Fruit fly (Drosophila melanogaster) whole organism, embryonic: ENCODE data around the gene Tctp.
A peak's percentile ranks its signal among the peaks of the same experiment; 100 is the strongest.

Source experiments
- CG11093 ChIP-seq: fragments of 200-800 bp; sonication (Bioruptor generic); IDR thresholded peaks from 3 replicates; pipeline ENCODE4 v1.3.6; 2022; ENCODE audit warnings: missing biosample characterization, missing genetic modification characterization
- CG12219 ChIP-seq: fragments of 200-800 bp; sonication (Bioruptor generic); optimal IDR thresholded peaks from 3 replicates; lab custom pipeline; 2018; ENCODE audit warnings: missing biosample characterization, mild to moderate bottlenecking, missing genetic modification characterization
- CG12744 ChIP-seq: fragments of 200-800 bp; sonication (Bioruptor generic); optimal IDR thresholded peaks from 2 replicates; lab custom pipeline; 2016; ENCODE audit warnings: missing biosample characterization, missing genetic modification characterization
- CG13775 ChIP-seq: fragments of 200-800 bp; sonication (Bioruptor generic); optimal IDR thresholded peaks from 3 replicates; lab custom pipeline; 2017; ENCODE audit warnings: missing biosample characterization, mild to moderate bottlenecking, missing genetic modification characterization
- CG14860 ChIP-seq: fragments of 200-800 bp; sonication (Bioruptor generic); IDR thresholded peaks from 3 replicates; pipeline ENCODE4 v1.3.6; 2022; ENCODE audit warnings: missing biosample characterization, missing genetic modification characterization; ENCODE audit not compliant: partially characterized antibody
- CG1603 ChIP-seq: fragments of 200-800 bp; sonication (Bioruptor generic); optimal IDR thresholded peaks from 2 replicates; lab custom pipeline; 2019; ENCODE audit warnings: missing biosample characterization, mild to moderate bottlenecking, missing genetic modification characterization, moderate library complexity
- CG17186 ChIP-seq: fragments of 200-800 bp; sonication (Bioruptor generic); optimal IDR thresholded peaks from 3 replicates; lab custom pipeline; 2017; ENCODE audit warnings: missing biosample characterization, missing genetic modification reagents, missing genetic modification characterization
- CG17802 ChIP-seq: fragments of 200-800 bp; sonication (Bioruptor generic); optimal IDR thresholded peaks from 2 replicates; lab custom pipeline; 2018; ENCODE audit warnings: missing biosample characterization, mild to moderate bottlenecking, missing genetic modification characterization, moderate library complexity
- CG34422 ChIP-seq: fragments of 200-800 bp; sonication (Bioruptor generic); IDR thresholded peaks from 3 replicates; pipeline ENCODE4 v1.3.6; 2022; ENCODE audit warnings: missing biosample characterization, missing genetic modification characterization
- CG3995 ChIP-seq: fragments of 200-800 bp; sonication (Bioruptor generic); optimal IDR thresholded peaks from 3 replicates; lab custom pipeline; 2016; ENCODE audit warnings: missing biosample characterization, missing genetic modification characterization
- CG4404 ChIP-seq: fragments of 200-800 bp; sonication (Bioruptor generic); IDR thresholded peaks from 2 replicates; pipeline ENCODE4 v1.3.6; 2022; ENCODE audit warnings: missing biosample characterization, missing genetic modification characterization
- CG4617 ChIP-seq: fragments of 200-800 bp; sonication (Bioruptor generic); optimal IDR thresholded peaks from 3 replicates; lab custom pipeline; 2016; ENCODE audit warnings: missing biosample characterization, missing genetic modification characterization, borderline replicate concordance
- CG4707 ChIP-seq: fragments of 200-800 bp; sonication (Bioruptor generic); optimal IDR thresholded peaks from 2 replicates; lab custom pipeline; 2018; ENCODE audit warnings: missing biosample characterization, mild to moderate bottlenecking, missing genetic modification characterization, moderate library complexity
- CG4854 ChIP-seq: fragments of 200-800 bp; sonication (Bioruptor generic); optimal IDR thresholded peaks from 2 replicates; lab custom pipeline; 2016; ENCODE audit warnings: missing biosample characterization, missing genetic modification characterization, inconsistent platforms
- CG7271 ChIP-seq: fragments of 200-800 bp; sonication (Bioruptor generic); optimal IDR thresholded peaks from 2 replicates; lab custom pipeline; 2018; ENCODE audit warnings: missing biosample characterization, mild to moderate bottlenecking, missing genetic modification characterization, moderate library complexity
- CG7372 ChIP-seq: fragments of 200-800 bp; sonication (Bioruptor generic); IDR thresholded peaks from 2 replicates; pipeline ENCODE4 v1.3.6; 2022; ENCODE audit warnings: missing biosample characterization, missing genetic modification characterization
- CG8089 ChIP-seq: fragments of 200-800 bp; sonication (Bioruptor generic); optimal IDR thresholded peaks from 3 replicates; lab custom pipeline; 2016; ENCODE audit warnings: missing biosample characterization, missing genetic modification characterization
- CG8924 ChIP-seq: fragments of 200-800 bp; optimal IDR thresholded peaks from 3 replicates; lab custom pipeline; 2019; ENCODE audit warnings: missing biosample characterization, mild to moderate bottlenecking, missing genetic modification characterization, moderate library complexity
- CG9609 ChIP-seq: fragments of 200-800 bp; sonication (Bioruptor generic); optimal IDR thresholded peaks from 3 replicates; lab custom pipeline; 2016; ENCODE audit warnings: missing biosample characterization, missing genetic modification characterization
- CTCF ChIP-seq: fragments of 200-800 bp; sonication (Bioruptor generic); optimal IDR thresholded peaks from 2 replicates; lab custom pipeline; 2017; ENCODE audit warnings: missing biosample characterization, mild to moderate bottlenecking, missing genetic modification characterization, moderate library complexity
- Ets65A ChIP-seq: fragments of 200-800 bp; sonication (Bioruptor generic); peaks from one replicate; lab custom pipeline; 2016; ENCODE audit warnings: missing biosample characterization, missing genetic modification characterization
- HHEX ChIP-seq: fragments of 200-800 bp; sonication (Bioruptor generic); optimal IDR thresholded peaks from 3 replicates; lab custom pipeline; 2017; ENCODE audit warnings: missing biosample characterization, mild to moderate bottlenecking, missing genetic modification characterization, missing genetic modification reagents
- Hand ChIP-seq: fragments of 200-800 bp; sonication (Bioruptor generic); optimal IDR thresholded peaks from 2 replicates; lab custom pipeline; 2017; ENCODE audit warnings: mild to moderate bottlenecking, missing biosample characterization, missing genetic modification reagents, missing genetic modification characterization
- Hr39 ChIP-seq: fragments of >200 bp; optimal IDR thresholded peaks from 2 replicates; lab custom pipeline; 2017
- Lhr ChIP-seq: fragments of 200-800 bp; sonication (Bioruptor generic); optimal IDR thresholded peaks from 3 replicates; lab custom pipeline; 2017; ENCODE audit warnings: mild to moderate bottlenecking, missing biosample characterization, missing genetic modification reagents, missing genetic modification characterization
- NC2α ChIP-seq: fragments of 200-800 bp; sonication (Bioruptor generic); optimal IDR thresholded peaks from 2 replicates; lab custom pipeline; 2016; ENCODE audit warnings: missing biosample characterization, missing genetic modification characterization
- Sin3A ChIP-seq: fragments of >200 bp; optimal IDR thresholded peaks from 2 replicates; lab custom pipeline; 2018
- Sry-β ChIP-seq: fragments of 200-800 bp; sonication (Bioruptor generic); optimal IDR thresholded peaks from 2 replicates; lab custom pipeline; 2018; ENCODE audit warnings: missing biosample characterization, mild to moderate bottlenecking, missing genetic modification characterization, moderate library complexity
- ab ChIP-seq: fragments of 200-800 bp; sonication (Bioruptor generic); optimal IDR thresholded peaks from 2 replicates; lab custom pipeline; 2016; ENCODE audit warnings: missing biosample characterization, missing genetic modification characterization
- abd-A ChIP-seq: fragments of 200-800 bp; sonication (Bioruptor generic); optimal IDR thresholded peaks from 3 replicates; lab custom pipeline; 2019; ENCODE audit warnings: missing biosample characterization, mild to moderate bottlenecking, missing genetic modification characterization, moderate library complexity
- crp ChIP-seq, 2 experiments: fragments of 200-800 bp; sonication (Bioruptor generic); optimal IDR thresholded peaks; 2 replicates in 1 of 2; 3 replicates in 1 of 2; lab custom pipeline; 2017; ENCODE audit warnings: missing biosample characterization in 2 of 2, missing genetic modification characterization in 2 of 2, mild to moderate bottlenecking in 1 of 2, moderate library complexity in 1 of 2
- disco-r ChIP-seq: fragments of 200-800 bp; sonication (Bioruptor generic); optimal IDR thresholded peaks from 2 replicates; lab custom pipeline; 2016; ENCODE audit warnings: missing biosample characterization, missing genetic modification characterization
- dmrt99B ChIP-seq: fragments of 200-800 bp; sonication (Bioruptor generic); optimal IDR thresholded peaks from 2 replicates; lab custom pipeline; 2018; ENCODE audit warnings: missing biosample characterization, mild to moderate bottlenecking, missing genetic modification characterization, moderate library complexity
- fd3F ChIP-seq: fragments of 200-800 bp; sonication (Bioruptor generic); optimal IDR thresholded peaks from 2 replicates; lab custom pipeline; 2018; ENCODE audit warnings: missing biosample characterization, mild to moderate bottlenecking, missing genetic modification characterization, moderate library complexity
- fd96Cb ChIP-seq: fragments of 200-800 bp; sonication (Bioruptor generic); optimal IDR thresholded peaks from 2 replicates; lab custom pipeline; 2018; ENCODE audit warnings: missing biosample characterization, mild to moderate bottlenecking, missing genetic modification characterization, moderate library complexity
- fru ChIP-seq: fragments of >200 bp; optimal IDR thresholded peaks from 2 replicates; lab custom pipeline; 2017
- gfzf ChIP-seq: fragments of 200-800 bp; sonication (Bioruptor generic); optimal IDR thresholded peaks from 2 replicates; lab custom pipeline; 2016; ENCODE audit warnings: missing biosample characterization, mild to moderate bottlenecking, missing genetic modification characterization, moderate library complexity
- lilli ChIP-seq: fragments of 200-800 bp; sonication (Bioruptor generic); optimal IDR thresholded peaks from 3 replicates; lab custom pipeline; 2016; ENCODE audit warnings: missing biosample characterization, missing genetic modification characterization
- luna ChIP-seq: fragments of 200-800 bp; sonication (Bioruptor generic); optimal IDR thresholded peaks from 2 replicates; lab custom pipeline; 2016; ENCODE audit warnings: missing biosample characterization, missing genetic modification characterization
- maf-S ChIP-seq: fragments of 200-800 bp; sonication (Bioruptor generic); optimal IDR thresholded peaks from 2 replicates; lab custom pipeline; 2016; ENCODE audit warnings: missing biosample characterization, missing genetic modification characterization
- nau ChIP-seq: fragments of 200-800 bp; sonication (Bioruptor generic); optimal IDR thresholded peaks from 3 replicates; lab custom pipeline; 2017; ENCODE audit warnings: missing biosample characterization, mild to moderate bottlenecking, missing genetic modification characterization, missing genetic modification reagents
- nom ChIP-seq: fragments of 200-800 bp; sonication (Bioruptor generic); optimal IDR thresholded peaks from 2 replicates; lab custom pipeline; 2017; ENCODE audit warnings: missing biosample characterization, missing genetic modification characterization, mild to moderate bottlenecking, moderate library complexity, missing genetic modification reagents
- odd ChIP-seq: fragments of 200-800 bp; sonication (Bioruptor generic); optimal IDR thresholded peaks from 2 replicates; lab custom pipeline; 2017; ENCODE audit warnings: missing biosample characterization, mild to moderate bottlenecking, missing genetic modification characterization
- pum ChIP-seq: fragments of 200-800 bp; sonication (Bioruptor generic); optimal IDR thresholded peaks from 2 replicates; lab custom pipeline; 2016; ENCODE audit warnings: missing biosample characterization, missing genetic modification characterization
- scrt ChIP-seq: fragments of 200-800 bp; sonication (Bioruptor generic); optimal IDR thresholded peaks from 2 replicates; lab custom pipeline; 2018; ENCODE audit warnings: missing biosample characterization, mild to moderate bottlenecking, missing genetic modification characterization, moderate library complexity
- sd ChIP-seq: fragments of 200-800 bp; sonication (Bioruptor generic); optimal IDR thresholded peaks from 3 replicates; lab custom pipeline; 2018; ENCODE audit warnings: missing biosample characterization, mild to moderate bottlenecking, missing genetic modification characterization, moderate library complexity
- sens-2 ChIP-seq: fragments of 200-800 bp; sonication (Bioruptor generic); IDR thresholded peaks from 2 replicates; pipeline ENCODE4 v1.3.6; 2022; ENCODE audit warnings: missing biosample characterization, missing genetic modification characterization
- tio ChIP-seq: fragments of 200-800 bp; sonication (Bioruptor generic); optimal IDR thresholded peaks from 2 replicates; lab custom pipeline; 2017; ENCODE audit warnings: missing biosample characterization, missing genetic modification characterization, inconsistent platforms
- tll ChIP-seq, 2 experiments: fragments of 200-800 bp in 1 of 2; fragments of >200 bp in 1 of 2; sonication (Bioruptor generic) in 1 of 2; optimal IDR thresholded peaks; 2 replicates each; lab custom pipeline; 2017 to 2019; ENCODE audit warnings: missing biosample characterization in 2 of 2, missing genetic modification characterization in 2 of 2, mild to moderate bottlenecking in 1 of 2, moderate library complexity in 1 of 2
- usp ChIP-seq: fragments of >200 bp; optimal IDR thresholded peaks from 2 replicates; lab custom pipeline; 2017; ENCODE audit warnings: missing biosample characterization, missing genetic modification characterization
- vvl ChIP-seq: fragments of 200-800 bp; sonication (Bioruptor generic); IDR thresholded peaks from 2 replicates; pipeline ENCODE4 v1.3.6; 2022; ENCODE audit warnings: missing biosample characterization, missing genetic modification characterization

Gene Tctp

DNA sequence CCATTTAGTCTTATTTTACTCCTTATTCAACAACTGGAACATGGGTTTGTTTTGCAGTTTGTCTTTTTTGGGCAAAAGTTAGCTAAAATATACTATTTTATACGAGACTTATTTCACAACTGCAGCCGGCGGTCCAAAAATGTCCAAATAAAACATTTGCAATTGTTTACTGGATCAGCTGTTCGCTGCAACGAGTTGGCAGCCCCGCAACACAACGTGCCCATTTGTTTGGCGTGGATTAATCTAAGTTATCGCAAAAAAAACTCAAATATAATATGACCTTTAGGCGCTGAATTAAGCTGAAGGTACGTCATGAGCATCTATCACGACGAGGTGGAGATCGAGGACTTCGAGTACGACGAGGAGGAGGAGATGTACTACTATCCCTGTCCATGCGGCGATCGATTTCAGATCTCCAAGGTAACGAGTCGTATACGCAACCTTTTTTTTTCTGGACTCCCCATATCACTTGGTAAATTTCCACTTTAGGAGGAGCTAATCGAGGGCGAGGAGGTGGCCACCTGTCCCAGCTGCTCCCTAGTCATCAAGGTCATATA, 21.7 kb downstream of the Tctp start, which contains the start of the genes CG17187 and Dph3 (continued):
- TF ChIP-seq fd96Cb (tag; lab: Kevin White, UChicago) (no peak), usp (GFP tag; lab: Kevin White, UChicago) (no peak), CG4617 (GFP tag; lab: Kevin White, UChicago) (peak; percentile 14), fru (lab: Kevin White, UChicago) (no peak), CG3995 (GFP tag; lab: Kevin White, UChicago) (no peak), CG13775 (GFP tag; lab: Kevin White, UChicago) (no peak), lilli (no peak), tio (no peak), ab (GFP tag; lab: Kevin White, UChicago) (no peak), CG9609 (no peak), CTCF (GFP tag; lab: Kevin White, UChicago) (no peak), Hand (GFP tag; lab: Kevin White, UChicago) (no peak), scrt (GFP tag; lab: Kevin White, UChicago) (no peak), CG11093 (GFP tag; lab: Robert Waterston, UW) (no peak), pum (GFP tag; lab: Kevin White, UChicago) (no peak), Sin3A (lab: Kevin White, UChicago) (peak; percentile 14), CG7372 (peak; percentile 58), tll (GFP tag; optimal IDR thresholded peaks at IDR 0.05; lab: Kevin White, UChicago) (no peak), CG14860 (GFP tag; lab: Robert Waterston, UW) (no peak), Hr39 (lab: Kevin White, UChicago) (no peak), crp (GFP tag; optimal IDR thresholded peaks at IDR 0.05; lab: Kevin White, UChicago) (peak; percentile 71 to 91)

dm6 chr3R:11234918-11235371, 24.9 kb downstream of the Tctp start, which contains the start of the genes Arfip and CG17721:
Gene Arfip (minus strand): TSS chr3R:11235013.
Gene CG17721 (plus strand): TSS chr3R:11235140.
- TF ChIP-seq disco-r (no peak), CG12219 (GFP tag; lab: Kevin White, UChicago) (no peak), CG4854 (no peak), fd3F (GFP tag; lab: Kevin White, UChicago) (no peak), nau (GFP tag; lab: Kevin White, UChicago) (no peak), abd-A (tag; lab: Kevin White, UChicago) (no peak), CG17802 (tag; lab: Kevin White, UChicago) (peak; percentile 5), CG4707 (GFP tag; lab: Kevin White, UChicago) (no peak), Lhr (peak; percentile 72), CG17186 (GFP tag; lab: Kevin White, UChicago) (peak; percentile 31), sd (no peak), CG7271 (tag; lab: Kevin White, UChicago) (no peak), gfzf (GFP tag; lab: Kevin White, UChicago) (peak; percentile 95), vvl (GFP tag; lab: Robert Waterston, UW) (no peak), nom (GFP tag; lab: Kevin White, UChicago) (no peak), Ets65A (GFP tag; lab: Kevin White, UChicago) (peak; percentile 59), usp (GFP tag; lab: Kevin White, UChicago) (no peak), CG8089 (GFP tag; lab: Kevin White, UChicago) (no peak), CG34422 (GFP tag; lab: Robert Waterston, UW) (peak; percentile 53; the same call in 1 of the 3 replicates), dmrt99B (tag; lab: Kevin White, UChicago) (no peak), Sry-β (GFP tag; lab: Kevin White, UChicago) (no peak), luna (GFP tag; lab: Kevin White, UChicago) (no peak), CG12744 (GFP tag; lab: Kevin White, UChicago) (no peak), CG1603 (tag; lab: Kevin White, UChicago) (peak; percentile 67), NC2α (GFP tag; lab: Kevin White, UChicago) (no peak), odd (GFP tag; lab: Kevin White, UChicago) (no peak), sens-2 (GFP tag; lab: Robert Waterston, UW) (no peak), fd96Cb (tag; lab: Kevin White, UChicago) (no peak), maf-S (GFP tag; lab: Kevin White, UChicago) (no peak), HHEX (no peak), CG8924 (tag; lab: Kevin White, UChicago) (no peak), CG4404 (GFP tag; lab: Robert Waterston, UW) (no peak)
